Fruit fly (Drosophila melanogaster) whole organism, embryonic: ENCODE measurements around the gene CG7564.

ENCODE experiments used
- Antp ChIP-seq: fragments of 200-800 bp; sonication (Bioruptor generic); optimal IDR thresholded peaks from 3 replicates; lab custom pipeline; 2016; ENCODE audit warnings: missing biosample characterization, missing genetic modification characterization
- CG12391 ChIP-seq: fragments of 200-800 bp; sonication (Bioruptor generic); optimal IDR thresholded peaks from 3 replicates; lab custom pipeline; 2018; ENCODE audit warnings: missing biosample characterization, mild to moderate bottlenecking, missing genetic modification characterization, moderate library complexity
- CG12769 ChIP-seq: fragments of 200-800 bp; sonication (Bioruptor generic); optimal IDR thresholded peaks from 2 replicates; lab custom pipeline; 2019; ENCODE audit warnings: missing biosample characterization, mild to moderate bottlenecking, missing genetic modification characterization, moderate library complexity
- CG14441 ChIP-seq: fragments of 200-800 bp; sonication (Bioruptor generic); IDR thresholded peaks from 2 replicates; pipeline ENCODE4 v1.3.6; 2022; ENCODE audit warnings: missing biosample characterization, missing genetic modification characterization
- CG17361 ChIP-seq: fragments of 200-800 bp; sonication (Bioruptor generic); IDR thresholded peaks from 3 replicates; pipeline ENCODE4 v1.3.6; 2022; ENCODE audit warnings: missing biosample characterization, missing genetic modification characterization
- CG17385 ChIP-seq: fragments of 200-800 bp; sonication (Bioruptor generic); optimal IDR thresholded peaks from 3 replicates; lab custom pipeline; 2018; ENCODE audit warnings: missing biosample characterization, mild to moderate bottlenecking, missing genetic modification characterization
- CG2129 ChIP-seq: fragments of 200-800 bp; sonication (Bioruptor generic); IDR thresholded peaks from 2 replicates; pipeline ENCODE4 v1.3.6; 2022; ENCODE audit warnings: missing biosample characterization, missing genetic modification characterization; ENCODE audit not compliant: partially characterized antibody
- CG30403 ChIP-seq: fragments of 200-800 bp; sonication (Bioruptor generic); optimal IDR thresholded peaks from 3 replicates; lab custom pipeline; 2016; ENCODE audit warnings: missing biosample characterization, missing genetic modification characterization
- CG31388 ChIP-seq: fragments of 200-800 bp; sonication (Bioruptor generic); optimal IDR thresholded peaks from 2 replicates; lab custom pipeline; 2016; ENCODE audit warnings: missing biosample characterization, missing genetic modification characterization
- CG34224 ChIP-seq: fragments of 200-800 bp; sonication (Bioruptor generic); IDR thresholded peaks from 3 replicates; pipeline ENCODE4 v1.3.6; 2022; ENCODE audit warnings: missing biosample characterization, missing genetic modification characterization; ENCODE audit not compliant: partially characterized antibody
- CG3847 ChIP-seq: fragments of 200-800 bp; sonication (Bioruptor generic); IDR thresholded peaks from 2 replicates; pipeline ENCODE4 v1.3.6; 2022; ENCODE audit warnings: missing biosample characterization, missing genetic modification characterization
- CG6765 ChIP-seq: fragments of 200-800 bp; sonication (Bioruptor generic); optimal IDR thresholded peaks from 3 replicates; lab custom pipeline; 2017; ENCODE audit warnings: missing biosample characterization, mild to moderate bottlenecking, missing genetic modification characterization
- CG6791 ChIP-seq: fragments of 200-800 bp; sonication (Bioruptor generic); IDR thresholded peaks from 3 replicates; pipeline ENCODE4 v1.3.6; 2022; ENCODE audit warnings: missing biosample characterization, missing genetic modification characterization; ENCODE audit not compliant: partially characterized antibody
- CG8388 ChIP-seq: fragments of 200-800 bp; sonication (Bioruptor generic); optimal IDR thresholded peaks from 2 replicates; lab custom pipeline; 2019; ENCODE audit warnings: missing biosample characterization, mild to moderate bottlenecking, missing genetic modification characterization, moderate library complexity
- CG9609 ChIP-seq: fragments of 200-800 bp; sonication (Bioruptor generic); optimal IDR thresholded peaks from 3 replicates; lab custom pipeline; 2016; ENCODE audit warnings: missing biosample characterization, missing genetic modification characterization
- Camta ChIP-seq: fragments of 200-800 bp; sonication (Bioruptor generic); optimal IDR thresholded peaks from 2 replicates; lab custom pipeline; 2016; ENCODE audit warnings: missing biosample characterization, missing genetic modification characterization
- Dp ChIP-seq: fragments of 200-800 bp; sonication (Bioruptor generic); optimal IDR thresholded peaks from 2 replicates; lab custom pipeline; 2018; ENCODE audit warnings: missing biosample characterization, mild to moderate bottlenecking, missing genetic modification characterization, moderate library complexity
- Dref ChIP-seq: fragments of 200-800 bp; sonication (Bioruptor generic); IDR thresholded peaks from 2 replicates; pipeline ENCODE4 v1.3.6; 2022; ENCODE audit warnings: missing biosample characterization, missing genetic modification characterization
- E2f2 ChIP-seq: fragments of 200-800 bp; sonication (Bioruptor generic); IDR thresholded peaks from 2 replicates; pipeline ENCODE4 v1.3.6; 2022; ENCODE audit warnings: missing biosample characterization, missing genetic modification characterization
- Fer3 ChIP-seq: fragments of 200-800 bp; sonication (Bioruptor generic); optimal IDR thresholded peaks from 2 replicates; lab custom pipeline; 2018; ENCODE audit warnings: missing biosample characterization, mild to moderate bottlenecking, missing genetic modification characterization, moderate library complexity
- HHEX ChIP-seq: fragments of 200-800 bp; sonication (Bioruptor generic); optimal IDR thresholded peaks from 3 replicates; lab custom pipeline; 2017; ENCODE audit warnings: missing biosample characterization, mild to moderate bottlenecking, missing genetic modification characterization, missing genetic modification reagents
- Hand ChIP-seq: fragments of 200-800 bp; sonication (Bioruptor generic); optimal IDR thresholded peaks from 2 replicates; lab custom pipeline; 2017; ENCODE audit warnings: mild to moderate bottlenecking, missing biosample characterization, missing genetic modification reagents, missing genetic modification characterization
- HmgD ChIP-seq: fragments of 200-800 bp; sonication (Bioruptor generic); optimal IDR thresholded peaks from 3 replicates; lab custom pipeline; 2016; ENCODE audit warnings: missing biosample characterization, missing genetic modification characterization
- Mad ChIP-seq: fragments of 200-800 bp; sonication (Bioruptor generic); optimal IDR thresholded peaks from 2 replicates; lab custom pipeline; 2016; ENCODE audit warnings: missing biosample characterization, missing genetic modification characterization
- Max ChIP-seq: fragments of 200-800 bp; sonication (Bioruptor generic); optimal IDR thresholded peaks from 2 replicates; lab custom pipeline; 2016; ENCODE audit warnings: missing biosample characterization, mild to moderate bottlenecking, missing genetic modification characterization
- Meics ChIP-seq: fragments of 200-800 bp; sonication (Bioruptor generic); optimal IDR thresholded peaks from 2 replicates; lab custom pipeline; 2017; ENCODE audit warnings: missing biosample characterization, mild to moderate bottlenecking, missing genetic modification characterization
- NfI ChIP-seq: fragments of 200-800 bp; sonication (Bioruptor generic); optimal IDR thresholded peaks from 3 replicates; lab custom pipeline; 2018; ENCODE audit warnings: missing biosample characterization, mild to moderate bottlenecking, missing genetic modification characterization, moderate library complexity
- Opbp ChIP-seq: fragments of 200-800 bp; sonication (Bioruptor generic); IDR thresholded peaks from 3 replicates; pipeline ENCODE4 v1.3.6; 2022; ENCODE audit warnings: missing biosample characterization, missing genetic modification characterization; ENCODE audit not compliant: partially characterized antibody
- YL-1 ChIP-seq: fragments of 200-800 bp; sonication (Bioruptor generic); optimal IDR thresholded peaks from 3 replicates; lab custom pipeline; 2017; ENCODE audit warnings: missing biosample characterization, mild to moderate bottlenecking, missing genetic modification characterization
- az2 ChIP-seq: fragments of 200-800 bp; sonication (Bioruptor generic); optimal IDR thresholded peaks from 3 replicates; lab custom pipeline; 2016; ENCODE audit warnings: missing biosample characterization, missing genetic modification characterization
- chm ChIP-seq: fragments of 200-800 bp; sonication (Bioruptor generic); IDR thresholded peaks from 2 replicates; pipeline ENCODE4 v1.3.6; 2022; ENCODE audit warnings: missing biosample characterization, missing genetic modification characterization
- corto ChIP-seq: fragments of 200-800 bp; sonication (Bioruptor generic); optimal IDR thresholded peaks from 2 replicates; lab custom pipeline; 2016; ENCODE audit warnings: missing biosample characterization, mild to moderate bottlenecking, missing genetic modification characterization, moderate library complexity
- fu2 ChIP-seq: fragments of 200-800 bp; sonication (Bioruptor generic); optimal IDR thresholded peaks from 2 replicates; lab custom pipeline; 2016; ENCODE audit warnings: missing biosample characterization, missing genetic modification characterization
- gcm ChIP-seq: fragments of 200-800 bp; sonication (Bioruptor generic); optimal IDR thresholded peaks from 2 replicates; lab custom pipeline; 2019; ENCODE audit warnings: missing biosample characterization, mild to moderate bottlenecking, missing genetic modification characterization, moderate library complexity
- hbn ChIP-seq: fragments of 200-800 bp; sonication (Bioruptor generic); IDR thresholded peaks from 2 replicates; pipeline ENCODE4 v1.3.6; 2022; ENCODE audit warnings: missing biosample characterization, missing genetic modification characterization; ENCODE audit not compliant: partially characterized antibody
- her ChIP-seq: fragments of 200-800 bp; sonication (Bioruptor generic); optimal IDR thresholded peaks from 2 replicates; lab custom pipeline; 2016; ENCODE audit warnings: missing biosample characterization, missing genetic modification characterization
- insv ChIP-seq, 2 experiments: fragments of 200-800 bp; sonication (Bioruptor generic); optimal IDR thresholded peaks; 3 replicates each; lab custom pipeline; 2016 to 2018; ENCODE audit warnings: missing biosample characterization in 2 of 2, missing genetic modification characterization in 2 of 2
- mirr ChIP-seq: fragments of 200-800 bp; sonication (Bioruptor generic); optimal IDR thresholded peaks from 3 replicates; lab custom pipeline; 2018; ENCODE audit warnings: missing biosample characterization, mild to moderate bottlenecking, missing genetic modification characterization
- nom ChIP-seq: fragments of 200-800 bp; sonication (Bioruptor generic); optimal IDR thresholded peaks from 2 replicates; lab custom pipeline; 2017; ENCODE audit warnings: missing biosample characterization, missing genetic modification characterization, mild to moderate bottlenecking, moderate library complexity, missing genetic modification reagents
- org-1 ChIP-seq: fragments of 200-800 bp; sonication (Bioruptor generic); optimal IDR thresholded peaks from 2 replicates; lab custom pipeline; 2017; ENCODE audit warnings: missing biosample characterization, missing genetic modification characterization
- phol ChIP-seq: fragments of 200-800 bp; sonication (Bioruptor generic); optimal IDR thresholded peaks from 3 replicates; lab custom pipeline; 2018; ENCODE audit warnings: missing biosample characterization, mild to moderate bottlenecking, missing genetic modification characterization, moderate library complexity
- pros ChIP-seq: fragments of 200-800 bp; sonication (Bioruptor generic); optimal IDR thresholded peaks from 3 replicates; lab custom pipeline; 2019; ENCODE audit warnings: missing biosample characterization, mild to moderate bottlenecking, missing genetic modification characterization, moderate library complexity
- row ChIP-seq: fragments of 200-800 bp; sonication (Bioruptor generic); IDR thresholded peaks from 3 replicates; pipeline ENCODE4 v1.3.6; 2022; ENCODE audit warnings: missing biosample characterization, missing genetic modification characterization
- salm ChIP-seq: fragments of 200-800 bp; sonication (Bioruptor generic); optimal IDR thresholded peaks from 2 replicates; lab custom pipeline; 2018; ENCODE audit warnings: missing biosample characterization, mild to moderate bottlenecking, missing genetic modification characterization
- sd ChIP-seq: fragments of 200-800 bp; sonication (Bioruptor generic); optimal IDR thresholded peaks from 3 replicates; lab custom pipeline; 2018; ENCODE audit warnings: missing biosample characterization, mild to moderate bottlenecking, missing genetic modification characterization, moderate library complexity
- slbo ChIP-seq: fragments of 200-800 bp; sonication (Bioruptor generic); IDR thresholded peaks from 2 replicates; pipeline ENCODE4 v1.3.6; 2022; ENCODE audit warnings: missing biosample characterization, missing genetic modification characterization
- unc-4 ChIP-seq: fragments of 200-800 bp; sonication (Bioruptor generic); IDR thresholded peaks from 2 replicates; pipeline ENCODE4 v1.3.6; 2022; ENCODE audit warnings: missing biosample characterization, missing genetic modification characterization; ENCODE audit not compliant: partially characterized antibody
- usp ChIP-seq: fragments of >200 bp; optimal IDR thresholded peaks from 2 replicates; lab custom pipeline; 2017; ENCODE audit warnings: missing biosample characterization, missing genetic modification characterization

The CG7564 gene

dm6 chr3L:17557215-17557904 is 43.3 kb downstream of the CG7564 start, which contains the start of gene CycT (continued):
- TF ChIP-seq HHEX (GFP tag; lab: Kevin White, UChicago): peak; percentile 66
- peak; percentile 43 for TF ChIP-seq CG12391 (tag; lab: Kevin White, UChicago)
- TF ChIP-seq CG17361 (GFP tag; lab: Robert Waterston, UW): peak; percentile 58; the same call in 2 of the 3 replicates
- TF ChIP-seq Antp (GFP tag; lab: Kevin White, UChicago): no peak
- peak; percentile 79 for TF ChIP-seq mirr
- no peak for TF ChIP-seq az2 (GFP tag; lab: Kevin White, UChicago)
- no peak for TF ChIP-seq CG14441
- TF ChIP-seq Fer3: peak; percentile 45
- peak; percentile 83 for TF ChIP-seq CG2129 (GFP tag; lab: Robert Waterston, UW)
- peak; percentile 57 for TF ChIP-seq Max (GFP tag; lab: Kevin White, UChicago)
- peak; percentile 100 for TF ChIP-seq YL-1 (GFP tag; lab: Kevin White, UChicago)
- TF ChIP-seq CG3847 (GFP tag; lab: Robert Waterston, UW): peak; percentile 58
- TF ChIP-seq NfI: peak; percentile 50
- peak; percentile 8 for TF ChIP-seq CG9609 (GFP tag; lab: Kevin White, UChicago)
- peak; percentile 78 for TF ChIP-seq E2f2
- peak; percentile 28 for TF ChIP-seq her (GFP tag; lab: Kevin White, UChicago)
- TF ChIP-seq CG17385 (GFP tag; lab: Kevin White, UChicago): peak; percentile 52
- peak; percentile 83 for TF ChIP-seq CG6765 (GFP tag; lab: Kevin White, UChicago)
- TF ChIP-seq Dref (GFP tag; lab: Robert Waterston, UW): peak; percentile 89
- TF ChIP-seq org-1: no peak
- peak; percentile 20 for TF ChIP-seq pros (GFP tag; lab: Kevin White, UChicago)
- peak; percentile 16 for TF ChIP-seq CG12769
- TF ChIP-seq gcm (GFP tag; lab: Kevin White, UChicago): peak; percentile 20
- peak; percentile 79 for TF ChIP-seq nom
- peak; percentile 92 for TF ChIP-seq Opbp (GFP tag; lab: Robert Waterston, UW)
- TF ChIP-seq slbo (GFP tag; lab: Robert Waterston, UW): 0 out of 2 replicates have a peak, but pooled peaks have one; percentile 12
- no peak for TF ChIP-seq CG8388
- peak in 1 of 2 experiments; percentile 52 for TF ChIP-seq insv (GFP tag; optimal IDR thresholded peaks at IDR 0.05; lab: Kevin White, UChicago)
- TF ChIP-seq Meics: peak; percentile 63
- no peak for TF ChIP-seq usp (GFP tag; lab: Kevin White, UChicago)
- peak; percentile 61 for TF ChIP-seq Hand (GFP tag; lab: Kevin White, UChicago)
- TF ChIP-seq HmgD (GFP tag; lab: Kevin White, UChicago): peak; percentile 39
- peak; percentile 1 for TF ChIP-seq salm
- TF ChIP-seq corto: no peak
- TF ChIP-seq Camta: peak; percentile 3
- no peak for TF ChIP-seq CG31388 (GFP tag; lab: Kevin White, UChicago)
- TF ChIP-seq hbn (GFP tag; lab: Robert Waterston, UW): peak; percentile 86
- TF ChIP-seq CG34224 (GFP tag; lab: Robert Waterston, UW): peak; percentile 80
- TF ChIP-seq Mad (GFP tag; lab: Kevin White, UChicago): peak; percentile 0
- TF ChIP-seq unc-4 (GFP tag; lab: Robert Waterston, UW): peak; percentile 88
- TF ChIP-seq phol (tag; lab: Kevin White, UChicago): peak; percentile 99
- TF ChIP-seq sd (tag; lab: Kevin White, UChicago): peak; percentile 72
- TF ChIP-seq row (GFP tag; lab: Robert Waterston, UW): peak; percentile 29; the same call in 1 of the 3 replicates
- TF ChIP-seq CG6791: peak; percentile 85
- TF ChIP-seq CG30403 (GFP tag; lab: Kevin White, UChicago): peak; percentile 10
- TF ChIP-seq chm (GFP tag; lab: Robert Waterston, UW): peak; percentile 9; the same call in 1 of the 2 replicates
- peak; percentile 74 for TF ChIP-seq Dp (GFP tag; lab: Kevin White, UChicago)
- peak; percentile 3 for TF ChIP-seq fu2
